Fruit fly (Drosophila melanogaster) ovary, adult (tissue): ENCODE measurements around the gene CG5515.

Experiments
- CG17801 ChIP-seq: fragments of 200-800 bp; optimal IDR thresholded peaks from 2 replicates; lab custom pipeline; 2019; ENCODE audit warnings: missing biosample characterization, mild to moderate bottlenecking, missing genetic modification characterization, moderate library complexity; ENCODE audit not compliant: partially characterized antibody

CG5515 gene

DNA sequence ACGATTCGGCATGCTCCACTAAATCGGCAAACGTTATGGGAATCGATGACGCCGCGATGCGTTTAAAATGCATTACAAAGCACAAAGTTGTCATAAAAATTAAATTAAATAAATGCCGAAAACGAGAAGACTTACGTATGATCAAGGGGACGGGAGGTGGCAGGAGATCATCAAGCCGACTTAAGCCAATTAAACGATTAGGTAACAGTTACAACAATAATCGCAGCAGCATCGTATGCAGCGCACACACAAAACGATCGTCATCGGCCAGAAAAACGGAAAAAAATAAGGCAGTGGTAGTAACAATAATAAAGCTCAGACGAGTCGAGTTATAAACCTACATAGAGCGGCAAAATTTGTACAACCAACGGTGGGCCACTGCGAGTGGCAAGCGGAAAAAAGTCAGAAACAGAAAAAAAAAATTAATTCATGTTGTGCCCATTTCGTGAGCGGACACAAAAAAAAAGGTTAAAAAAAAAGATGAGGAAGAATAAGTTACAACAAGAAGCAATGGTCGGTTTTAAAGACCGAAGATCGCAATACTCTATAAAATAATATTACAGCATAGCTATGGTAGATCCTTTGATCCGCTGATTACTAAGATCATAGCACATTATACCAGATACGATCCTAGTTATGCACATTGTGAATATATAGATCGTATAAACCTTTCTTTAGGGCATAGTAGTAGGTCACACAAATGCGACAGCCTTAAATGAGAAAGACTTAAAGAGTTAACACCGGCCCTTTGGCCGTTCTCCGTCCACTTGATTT, 17.8 kb upstream of the CG5515 start:
- no peak for TF ChIP-seq CG17801

DNA sequence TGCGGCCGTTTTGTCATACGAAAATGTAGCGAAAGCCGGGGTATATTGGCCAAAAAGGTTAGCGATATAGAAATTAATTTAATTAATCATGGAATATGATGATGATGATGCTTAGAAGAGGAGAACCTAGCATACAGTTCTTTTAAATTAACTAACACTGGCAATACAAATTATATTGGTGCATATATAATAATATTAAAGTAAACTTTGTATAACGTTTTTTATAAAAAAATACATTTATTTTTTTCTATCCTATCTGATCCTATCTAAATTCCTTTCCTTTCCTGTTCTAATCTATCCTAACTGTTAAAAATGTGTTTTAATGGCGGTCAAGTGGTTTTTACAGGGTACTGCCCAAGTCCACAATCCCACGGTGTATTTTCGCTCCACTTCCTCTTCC, 17.2 kb upstream of the CG5515 start:
- no peak for TF ChIP-seq CG17801

DNA sequence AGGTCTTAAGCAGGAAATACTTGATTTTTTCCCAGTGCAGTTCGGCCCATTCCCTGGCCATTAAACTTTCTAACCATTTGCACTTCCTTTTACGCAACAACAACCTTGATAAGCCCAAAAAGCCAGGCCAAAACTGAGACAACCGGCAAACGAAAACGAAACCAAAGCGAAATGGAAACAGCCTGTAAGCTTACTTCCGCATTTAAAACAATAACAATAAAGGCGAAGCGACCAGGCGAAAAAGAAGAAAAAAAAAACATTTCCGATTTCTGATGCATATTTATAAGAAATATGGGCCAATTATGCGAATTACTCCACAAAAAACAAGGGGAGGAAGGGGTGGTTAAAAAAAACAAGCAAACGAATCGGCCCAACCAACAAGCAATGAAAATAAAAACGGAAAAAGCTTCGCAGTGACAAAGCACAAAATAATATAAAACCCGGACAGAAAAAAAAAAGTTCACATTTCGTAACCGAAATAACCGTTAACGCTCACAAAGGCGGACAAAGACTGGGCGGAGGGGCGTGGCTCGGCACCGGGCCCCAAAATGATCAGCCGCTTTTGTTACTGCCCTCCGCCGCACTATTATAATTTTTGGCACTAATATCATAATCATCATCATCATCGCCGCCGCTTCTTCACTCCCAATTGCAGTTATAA, 16.7 kb upstream of the CG5515 start:
- TF ChIP-seq CG17801, result peak; percentile 18

DNA sequence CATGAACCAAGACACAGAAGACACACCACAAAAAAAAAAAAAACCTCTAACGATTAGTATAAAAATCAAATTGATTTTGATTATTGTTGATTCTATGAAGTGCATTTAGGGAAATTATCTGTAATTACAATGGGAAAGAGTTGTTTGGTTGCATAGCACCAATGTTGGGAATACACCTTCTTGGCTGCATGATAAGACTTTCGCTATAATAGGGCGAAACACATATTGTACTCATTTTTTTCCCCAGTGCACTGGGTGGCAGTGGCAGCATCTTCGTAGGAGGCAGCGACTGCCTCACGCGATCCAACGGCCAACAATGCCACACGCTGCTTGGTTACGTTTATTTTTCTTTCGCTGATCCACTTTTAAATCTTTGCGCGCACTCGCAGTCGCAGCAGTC, 15.3 kb upstream of the CG5515 start:
- no peak for TF ChIP-seq CG17801

DNA sequence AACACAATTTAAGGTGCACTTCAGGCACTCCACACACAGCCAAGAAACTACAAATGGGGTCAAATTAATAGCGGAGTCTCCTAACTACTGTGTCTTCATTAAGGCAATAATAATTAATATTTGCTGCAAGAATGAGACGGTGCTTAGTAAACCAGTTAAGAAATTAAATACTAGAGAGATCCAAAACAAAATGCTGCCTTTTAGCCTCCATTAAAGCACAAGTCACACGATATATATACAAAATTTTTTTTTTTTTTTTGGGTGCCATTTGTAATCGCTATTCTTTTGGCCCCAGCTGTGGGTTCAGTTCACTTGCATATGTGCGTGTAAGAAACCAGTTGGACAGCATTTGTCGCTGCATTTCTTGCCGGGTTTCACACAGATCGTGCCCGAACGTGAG, 14.7 kb upstream of the CG5515 start:
- TF ChIP-seq CG17801, result no peak

DNA sequence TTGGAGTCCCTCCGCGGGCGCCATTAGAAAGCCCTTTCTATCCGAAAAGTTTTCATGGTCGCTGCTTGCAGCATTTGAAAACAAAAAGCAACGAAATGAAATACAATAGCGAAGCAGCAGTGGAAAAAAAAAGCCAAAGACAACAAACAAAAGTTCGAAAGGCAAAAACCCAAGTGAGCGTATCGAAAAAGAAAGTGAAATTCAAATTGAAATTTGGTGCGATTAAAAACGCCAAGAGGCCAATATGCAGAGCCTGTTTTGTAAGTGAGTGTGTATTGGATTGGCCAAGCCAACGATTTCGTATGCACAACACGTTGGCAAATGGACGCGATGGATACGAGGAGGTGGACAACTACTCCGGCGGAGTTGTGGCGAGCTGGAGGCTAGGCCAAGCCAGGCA, 14.0 kb upstream of the CG5515 start:
- TF ChIP-seq CG17801, result no peak

DNA sequence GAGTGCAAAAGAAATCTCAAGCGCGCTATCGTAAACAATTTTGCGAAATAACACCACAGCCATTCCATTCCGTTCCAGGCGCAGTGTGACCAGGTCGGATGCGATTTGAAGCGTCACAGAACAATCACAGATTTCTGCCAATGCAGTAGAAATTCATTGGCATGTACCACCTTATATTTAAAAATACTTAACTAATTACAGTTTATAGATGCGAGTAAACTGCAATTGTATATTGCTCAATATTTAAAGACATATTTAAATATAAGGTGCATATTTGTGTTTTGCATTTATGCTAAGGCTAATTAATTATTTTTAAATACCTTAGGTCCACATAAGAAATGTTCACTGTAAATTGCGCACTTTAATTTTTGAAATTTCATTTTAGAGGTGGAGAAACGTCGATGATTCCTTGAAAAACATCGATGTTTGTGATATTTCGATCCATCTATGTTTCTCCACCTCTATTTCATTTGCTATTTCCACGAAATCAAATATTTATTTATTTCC, 4.7 kb upstream of the CG5515 start, which contains the start of the genes SMC6 and CG6204:
Gene SMC6, minus strand, starts transcription at position 51 of the 507 bp plus-strand sequence.
Gene CG6204, plus strand, starts transcription at position 460 of the 507 bp plus-strand sequence.
- TF ChIP-seq CG17801, result peak; percentile 93

DNA sequence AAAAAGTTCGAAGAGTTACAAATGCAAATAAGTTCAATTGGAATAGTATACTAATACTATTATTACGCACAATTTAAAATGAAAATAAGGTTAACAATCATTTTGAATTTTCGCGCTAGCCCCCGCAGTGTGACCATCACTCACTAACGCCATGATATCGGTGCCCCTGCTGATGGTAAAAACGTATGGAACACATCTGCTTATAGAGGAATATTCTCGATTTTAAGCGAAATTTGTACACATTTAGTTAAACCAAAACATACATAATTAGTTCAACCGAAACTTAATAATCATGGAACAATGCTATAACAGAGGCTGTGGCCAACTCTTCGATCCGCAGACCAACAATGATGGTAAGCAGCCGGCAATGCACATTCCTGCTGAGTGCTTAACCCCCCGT, 2.5 kb downstream of the CG5515 start, which contains the start of gene mora:
Gene mora, plus strand, starts transcription at position 172 of the 400 bp plus-strand sequence.
- no peak for TF ChIP-seq CG17801

DNA sequence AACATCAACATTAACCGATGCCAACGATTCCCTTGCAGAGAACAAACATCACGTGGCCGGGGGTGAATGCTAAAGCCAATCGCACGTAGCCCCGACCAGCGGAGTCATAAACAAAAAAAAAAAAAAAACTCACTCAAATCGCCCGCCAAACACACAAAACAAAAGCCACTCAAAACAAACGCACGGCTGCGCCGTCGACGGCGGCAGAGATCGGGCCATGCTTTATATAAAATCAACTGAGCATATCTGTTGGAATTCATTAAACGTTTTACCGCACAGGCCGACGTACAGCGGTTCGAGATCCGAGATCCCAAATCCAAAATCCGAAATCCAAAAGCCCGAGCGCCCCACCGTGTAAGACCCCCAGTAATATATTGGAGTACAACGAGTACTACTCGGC, 16.3 kb downstream of the CG5515 start, which contains the start of gene CG13606:
Gene CG13606, plus strand, starts transcription at position 250 of the 400 bp plus-strand sequence.
- TF ChIP-seq CG17801, result no peak

DNA sequence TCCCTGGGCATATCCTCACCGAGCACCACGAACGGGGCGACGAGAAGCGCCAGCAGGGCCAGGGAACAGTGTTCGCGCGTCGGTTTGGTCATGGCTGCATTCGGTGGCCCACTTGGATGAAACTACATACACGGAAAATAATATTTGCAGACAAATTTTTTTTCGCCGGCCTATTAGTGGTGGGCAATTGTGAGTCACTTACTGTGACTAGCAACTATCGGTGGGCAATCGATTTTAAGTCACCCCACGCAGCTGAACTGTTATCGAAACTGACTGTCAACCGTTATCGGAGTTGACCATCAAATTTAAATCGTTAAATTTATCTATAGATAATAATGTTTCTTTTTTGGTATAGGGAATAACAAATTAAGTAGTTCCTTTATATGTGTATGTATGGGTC, 19.3 kb downstream of the CG5515 start, which contains the start of gene CG5510:
Gene CG5510, minus strand, starts transcription at position 201 of the 400 bp plus-strand sequence.
- TF ChIP-seq CG17801, result peak; percentile 60

DNA sequence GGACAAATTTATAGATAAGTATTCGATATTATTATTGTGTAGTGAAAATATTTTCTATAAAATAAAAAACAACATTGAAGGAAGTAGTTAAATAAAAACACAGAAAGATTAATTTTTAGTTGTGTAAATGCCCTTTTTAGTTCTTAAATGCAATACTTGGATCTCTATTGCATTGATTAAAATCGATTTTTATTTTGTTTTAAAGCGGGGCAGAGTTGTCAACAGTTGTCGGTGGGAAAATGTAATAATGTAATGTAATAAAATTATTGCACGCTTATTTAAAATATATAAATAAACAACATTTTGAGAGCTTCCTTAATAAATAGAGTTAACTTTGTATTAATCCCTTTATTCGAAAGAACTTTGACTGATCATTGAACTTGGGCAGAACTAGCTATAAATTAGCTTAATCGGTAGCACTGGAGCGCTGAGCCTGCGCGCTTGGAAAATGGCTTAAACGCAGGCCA, 25.1 kb downstream of the CG5515 start, which contains the start of gene Apc2:
Gene Apc2, plus strand, starts transcription at position 411 of the 467 bp plus-strand sequence.
- TF ChIP-seq CG17801, result peak; percentile 50

DNA sequence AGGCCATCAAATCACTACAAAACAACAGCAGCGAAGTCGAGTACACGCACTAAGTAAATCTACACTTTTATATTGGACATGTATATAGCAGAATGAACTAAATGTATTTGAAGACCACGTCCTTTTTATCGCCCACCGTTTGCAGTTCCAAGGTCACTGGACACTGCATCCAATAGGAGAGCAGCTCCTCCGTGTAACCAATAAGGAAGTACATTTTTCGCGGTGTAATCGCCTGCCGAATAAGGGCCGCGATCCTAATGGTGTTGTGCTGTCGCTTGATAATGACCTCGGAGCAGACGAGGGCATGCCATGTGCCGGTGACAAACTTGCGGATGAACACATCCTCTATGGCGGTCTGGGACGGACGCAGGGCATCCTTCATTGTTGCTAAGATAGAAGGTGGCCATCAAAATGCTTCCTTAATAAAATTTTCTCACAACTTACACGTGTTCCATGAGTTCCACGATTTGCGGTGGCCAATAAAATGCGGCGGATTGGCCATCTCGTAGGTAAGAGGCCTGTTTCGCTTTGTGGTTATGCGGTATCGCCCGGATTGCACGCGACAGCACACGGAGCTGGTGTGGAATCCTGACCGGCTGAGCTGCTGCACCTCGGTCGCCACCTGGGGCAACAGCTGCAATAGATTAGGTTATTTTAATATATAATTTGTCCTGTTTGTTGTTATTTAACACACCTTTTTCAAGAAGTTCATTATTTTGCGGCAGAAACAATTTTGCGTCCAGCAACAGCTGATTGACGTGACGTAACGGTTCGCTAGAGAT, 25.7 kb downstream of the CG5515 start, which contains the start of gene mRpS24:
Gene mRpS24, minus strand, starts transcription at position 772 of the 782 bp plus-strand sequence.
- no peak for TF ChIP-seq CG17801

DNA sequence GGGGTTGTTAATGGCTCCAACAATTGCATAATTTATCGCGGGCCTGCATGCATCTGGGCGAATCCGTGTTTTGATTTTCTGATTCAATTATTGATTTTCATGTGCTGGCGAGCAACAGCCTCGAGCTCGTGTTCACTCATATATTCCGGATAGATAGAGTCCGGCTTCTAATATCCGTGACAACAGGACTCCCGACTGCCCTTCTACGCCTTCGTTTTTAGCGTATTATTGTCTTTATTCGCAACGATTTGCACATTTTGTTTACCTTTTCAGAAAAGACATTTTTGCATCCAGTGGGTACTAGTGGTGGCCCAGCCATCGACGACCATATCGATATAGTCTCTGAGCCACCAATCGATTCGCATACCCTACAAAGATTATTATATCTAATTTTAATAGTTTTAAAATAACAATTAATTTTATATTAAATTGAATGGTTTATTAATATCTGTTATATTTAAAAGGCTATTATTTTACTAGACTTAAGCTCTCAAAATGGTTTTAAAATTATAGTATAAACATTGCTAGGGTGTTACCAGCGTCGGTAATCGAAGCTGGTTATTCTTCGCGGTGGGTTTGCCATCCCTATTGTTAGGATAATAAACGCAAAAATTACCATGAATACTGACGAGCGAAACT, 27.4 kb downstream of the CG5515 start, which contains the start of the genes Myo95E and TBC1d7:
Gene Myo95E, minus strand, starts transcription at position 326 of the 639 bp plus-strand sequence.
Gene TBC1d7, plus strand, starts transcription at position 555 of the 639 bp plus-strand sequence.
- peak; percentile 91 for TF ChIP-seq CG17801

DNA sequence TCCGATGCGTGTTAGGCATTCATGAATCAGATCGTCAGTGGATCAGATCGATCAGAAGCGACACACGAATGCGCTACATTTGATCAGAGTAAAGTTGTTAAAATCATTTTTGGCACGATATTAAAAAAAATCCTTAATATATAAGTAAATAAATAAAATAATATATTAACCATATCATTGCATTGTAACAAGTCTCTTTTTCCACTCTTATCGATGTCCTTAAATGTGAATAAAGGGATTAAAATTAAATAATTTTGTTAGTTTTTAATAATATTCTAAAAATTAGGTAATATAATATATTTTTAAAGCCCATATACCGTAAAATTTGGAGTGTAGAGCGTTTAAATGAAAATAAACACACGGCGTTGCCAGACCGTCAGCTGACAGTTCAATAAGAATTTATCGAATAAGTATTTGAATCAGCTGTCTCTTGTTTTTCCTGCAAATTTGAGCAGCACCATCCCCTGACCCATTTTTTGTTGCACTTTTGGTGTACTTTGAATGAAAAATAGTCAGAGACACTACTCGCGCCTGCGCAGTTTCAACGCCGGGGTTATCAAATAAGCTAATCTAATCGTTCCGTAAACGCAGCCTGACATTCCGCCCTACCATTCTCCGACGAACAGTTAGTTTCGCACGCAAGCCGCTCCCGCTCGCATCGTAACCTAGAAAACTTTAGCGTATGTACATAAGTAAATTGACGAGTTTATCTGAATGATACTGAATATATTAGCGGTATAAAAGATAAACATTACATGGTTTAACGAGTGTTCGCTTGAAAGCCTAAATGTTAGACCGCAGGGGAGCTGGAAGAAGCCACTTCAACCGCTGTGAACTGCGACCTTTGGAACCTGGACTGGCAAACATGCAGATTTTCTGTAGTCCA, 36.5 kb downstream of the CG5515 start, which contains the start of the genes p38a and CG6178:
Gene p38a, minus strand, starts transcription at position 398 of the 886 bp plus-strand sequence.
Gene CG6178, plus strand, starts transcription at position 424 of the 886 bp plus-strand sequence.
- peak; percentile 99 for TF ChIP-seq CG17801
